Fruit fly (Drosophila melanogaster): ENCODE results near the gene Axud1.
A peak's percentile ranks its signal among the peaks of the same experiment; 100 is the strongest.

Axud1 gene

DNA sequence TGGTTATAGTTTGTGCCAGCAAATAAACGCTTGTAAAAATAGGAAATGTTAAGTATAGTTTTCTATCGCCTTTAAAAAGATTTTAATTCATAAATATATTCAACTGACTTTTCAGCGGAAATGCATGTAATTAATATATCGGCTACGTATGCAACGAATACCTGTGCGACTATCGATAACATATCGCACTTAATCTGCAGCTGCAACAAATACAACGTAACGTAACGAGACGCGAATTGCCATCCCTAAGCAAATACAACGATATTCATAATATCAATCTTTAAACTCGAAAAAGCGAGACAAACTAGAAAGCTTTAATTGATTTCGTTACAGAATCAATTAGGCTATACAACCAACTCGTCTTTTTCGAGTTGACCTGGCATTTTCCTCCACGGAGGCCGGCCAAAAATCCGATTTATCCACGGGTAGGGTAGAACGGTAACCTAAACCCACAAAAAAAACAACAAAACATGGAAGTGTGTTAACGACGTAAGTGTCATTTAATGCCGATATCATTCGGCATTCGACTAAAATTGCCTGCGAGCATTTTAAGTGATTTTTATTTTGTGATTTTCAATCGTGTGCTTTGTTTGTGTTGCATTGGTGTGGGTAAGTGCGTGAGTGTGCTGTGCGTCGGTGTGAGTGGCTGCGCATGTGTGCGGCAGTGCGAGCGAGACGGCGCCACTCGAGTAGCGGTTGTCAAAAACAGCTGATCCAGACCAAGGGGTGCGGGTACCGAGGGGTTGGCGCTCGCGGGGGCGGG, 10.7 kb downstream of the Axud1 start, which contains the start of gene Atxn7 (continued):
- TF ChIP-seq Myb (GFP tag; optimal IDR thresholded peaks at IDR 0.05) (peak; percentile 53), bsh (GFP tag; optimal IDR thresholded peaks at IDR 0.05) (peak; percentile 1 to 74), Ada2b (GFP tag; IDR thresholded peaks at IDR 0.05) (peak; percentile 42; the same call in 1 of the 2 replicates), vnd (GFP tag; IDR thresholded peaks at IDR 0.05; ENCODE audit: partially characterized antibody) (peak; percentile 83), stc (GFP tag; IDR thresholded peaks at IDR 0.05) (peak; percentile 56; the same call in 1 of the 2 replicates), CG6854 (GFP tag; optimal IDR thresholded peaks at IDR 0.05) (peak; percentile 16), Hsf (GFP tag; optimal IDR thresholded peaks at IDR 0.05) (peak; percentile 74), CG15269 (tag; optimal IDR thresholded peaks at IDR 0.05) (peak; percentile 65), CG4360 (GFP tag; IDR thresholded peaks at IDR 0.05) (peak; percentile 48; the same call in 1 of the 2 replicates), CG10543 (GFP tag; optimal IDR thresholded peaks at IDR 0.05) (peak; percentile 61), pnt (GFP tag; optimal IDR thresholded peaks at IDR 0.05) (no peak), pros (GFP tag; optimal IDR thresholded peaks at IDR 0.05) (no peak), CG18011 (GFP tag; optimal IDR thresholded peaks at IDR 0.05) (peak; percentile 67), D19A (tag; optimal IDR thresholded peaks at IDR 0.05) (peak; percentile 46), CG10654 (GFP tag; optimal IDR thresholded peaks at IDR 0.05) (peak; percentile 15), CG11696 (GFP tag; IDR thresholded peaks at IDR 0.05) (no peak), zfh1 (GFP tag; IDR thresholded peaks at IDR 0.05) (peak; percentile 88), CG1024 (GFP tag; IDR thresholded peaks at IDR 0.05) (0 out of 2 replicates have a peak, but pooled peaks have one; percentile 21), zen (tag; optimal IDR thresholded peaks at IDR 0.05) (peak; percentile 88), CG2875 (GFP tag; optimal IDR thresholded peaks at IDR 0.05) (peak; percentile 73)

DNA sequence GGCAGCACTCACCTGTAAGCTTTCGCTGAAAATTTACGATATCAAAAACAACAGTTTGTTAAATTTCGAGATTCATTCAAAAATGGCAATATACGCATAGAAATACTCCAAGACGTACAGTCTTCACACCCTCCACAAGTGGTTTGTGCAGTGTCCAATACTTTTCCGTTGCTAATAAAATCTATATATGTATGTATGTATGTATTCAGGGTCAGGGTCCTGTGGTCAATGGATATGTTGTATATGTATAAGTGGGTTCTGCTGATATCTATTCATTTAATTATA, 11.2 kb downstream of the Axud1 start:
- TF ChIP-seq CG6813 (GFP tag; optimal IDR thresholded peaks at IDR 0.05) = peak; percentile 23
- TF ChIP-seq Usf (GFP tag; optimal IDR thresholded peaks at IDR 0.05) = no peak
- TF ChIP-seq CG1603 (tag; optimal IDR thresholded peaks at IDR 0.05) = peak; percentile 2
- TF ChIP-seq CG11695 (GFP tag; IDR thresholded peaks at IDR 0.05) = peak; percentile 15; the same call in 1 of the 3 replicates
- no peak for TF ChIP-seq CG8924 (tag; optimal IDR thresholded peaks at IDR 0.05)
- 0 out of 2 replicates have a peak, but pooled peaks have one; percentile 11 for TF ChIP-seq CG16779 (GFP tag; IDR thresholded peaks at IDR 0.05)
- 0 out of 3 replicates have a peak, but pooled peaks have one; percentile 33 for TF ChIP-seq zfh1 (GFP tag; IDR thresholded peaks at IDR 0.05)
- TF ChIP-seq ken (GFP tag; IDR thresholded peaks at IDR 0.05) = no peak

DNA sequence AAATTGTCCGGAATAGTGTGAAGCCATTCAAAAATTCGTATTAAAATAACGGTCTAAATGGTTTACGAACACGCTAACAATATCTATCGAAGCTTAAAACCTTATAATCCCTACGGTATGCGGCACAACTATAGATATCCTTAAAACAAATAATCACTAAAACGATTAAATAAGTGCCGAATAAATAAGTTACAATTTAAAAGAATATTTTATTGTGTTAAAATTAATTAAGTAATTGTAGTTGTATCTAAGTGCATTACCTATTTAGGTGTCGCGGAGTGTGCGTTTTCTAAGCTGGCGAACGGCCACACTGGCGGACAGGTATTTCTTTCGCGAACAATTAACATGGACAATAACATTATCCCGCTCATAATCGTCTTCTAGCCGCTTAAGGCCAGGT, 15.7 kb downstream of the Axud1 start, which contains the start of gene Eogt:
Gene Eogt, plus strand, starts transcription at position 293 of the 400 bp plus-strand sequence.
- TF ChIP-seq Gsc (GFP tag; IDR thresholded peaks at IDR 0.05) (peak; percentile 93), so (GFP tag; IDR thresholded peaks at IDR 0.05) (peak; percentile 94), bab2 (GFP tag; optimal IDR thresholded peaks at IDR 0.05) (peak; percentile 85), MTF-1 (GFP tag; optimal IDR thresholded peaks at IDR 0.05; ENCODE audit: borderline replicate concordance) (peak; percentile 73), da (GFP tag; optimal IDR thresholded peaks at IDR 0.05) (no peak), CG12391 (tag; optimal IDR thresholded peaks at IDR 0.05) (peak; percentile 96), al (GFP tag; IDR thresholded peaks at IDR 0.05) (peak; percentile 92), fd64A (GFP tag; optimal IDR thresholded peaks at IDR 0.05) (peak; percentile 33), CG9932 (GFP tag; IDR thresholded peaks at IDR 0.05) (peak; percentile 95), sug (tag; optimal IDR thresholded peaks at IDR 0.05) (peak; percentile 85), Vsx1 (GFP tag; optimal IDR thresholded peaks at IDR 0.05) (no peak), stwl (tag; optimal IDR thresholded peaks at IDR 0.05) (peak; percentile 72), Scr (GFP tag; IDR thresholded peaks at IDR 0.05; ENCODE audit: partially characterized antibody) (peak; percentile 34; the same call in 1 of the 2 replicates), Stat92E (GFP tag; optimal IDR thresholded peaks at IDR 0.05) (peak in 1 of 3 experiments; percentile 79), CG4404 (GFP tag; IDR thresholded peaks at IDR 0.05) (peak; percentile 96), Kr (GFP tag; optimal IDR thresholded peaks at IDR 0.05) (no peak), croc (GFP tag; conservative IDR thresholded peaks at IDR 0.05) (peak; percentile 97), Taf1 (GFP tag; IDR thresholded peaks at IDR 0.05) (peak; percentile 89), chn (GFP tag; optimal IDR thresholded peaks at IDR 0.05) (peak; percentile 86), CG15696 (tag; optimal IDR thresholded peaks at IDR 0.05) (peak; percentile 92), CG1602 (GFP tag; optimal IDR thresholded peaks at IDR 0.05) (peak; percentile 95)

All from whole organism, embryonic.